Worm (Caenorhabditis elegans): ENCODE measurements around the gene ckb-4.

ckb-4 gene

ce11 chrV:2109295-2109694 is at the start of gene ckb-4:
TSS of gene ckb-4 (minus strand) at chrV:2109434.
- peak; percentile 22 for TF ChIP-seq nhr-80 (tag; optimal IDR thresholded peaks at IDR 0.05)
- no peak for TF ChIP-seq mes-4 (tag; optimal IDR thresholded peaks at IDR 0.05)

ce11 chrV:2156830-2157229 is 47.6 kb upstream of the ckb-4 start, which contains the start of gene srbc-22:
TSS of gene srbc-22 (plus strand) at chrV:2157130.
- TF ChIP-seq ceh-79 (tag; optimal IDR thresholded peaks at IDR 0.05) (no peak), mes-4 (tag; optimal IDR thresholded peaks at IDR 0.05) (no peak), lin-35 (GFP tag; optimal IDR thresholded peaks at IDR 0.05) (no peak), madf-6 (GFP tag; IDR thresholded peaks at IDR 0.05) (no peak), efl-1 (GFP tag; optimal IDR thresholded peaks at IDR 0.05) (no peak), F57C9.4 (tag; optimal IDR thresholded peaks at IDR 0.05) (no peak), ztf-3 (GFP tag; optimal IDR thresholded peaks at IDR 0.05) (no peak)

ce11 chrV:2155232-2155631 is 46.0 kb upstream of the ckb-4 start, which contains the start of gene srbc-21:
TSS of gene srbc-21 (plus strand) at chrV:2155532.
- TF ChIP-seq repo-1 (tag; optimal IDR thresholded peaks at IDR 0.05) (no peak), somi-1 (GFP tag; optimal IDR thresholded peaks at IDR 0.05) (no peak), D2030.7 (GFP tag; IDR thresholded peaks at IDR 0.05) (no peak), bed-1 (GFP tag; IDR thresholded peaks at IDR 0.05) (no peak), madf-8 (GFP tag; conservative IDR thresholded peaks at IDR 0.05) (no peak), nhr-90 (tag; optimal IDR thresholded peaks at IDR 0.05) (no peak), Y95B8A.8 (GFP tag; IDR thresholded peaks at IDR 0.05) (no peak)

ce11 chrV:2153274-2153673 is 44.0 kb upstream of the ckb-4 start, which contains the start of gene srbc-23:
TSS of gene srbc-23 (plus strand) at chrV:2153574.
- TF ChIP-seq rpc-1 (optimal IDR thresholded peaks at IDR 0.05) (no peak), rpc-1 (tag; optimal IDR thresholded peaks at IDR 0.05) (no peak), nfyb-1 (GFP tag; IDR thresholded peaks at IDR 0.05) (no peak), madf-10 (tag; optimal IDR thresholded peaks at IDR 0.05) (no peak), madf-6 (GFP tag; IDR thresholded peaks at IDR 0.05) (no peak), him-1 (tag; optimal IDR thresholded peaks at IDR 0.05) (no peak), egl-18 (GFP tag; IDR thresholded peaks at IDR 0.05) (no peak), madf-8 (GFP tag; conservative IDR thresholded peaks at IDR 0.05) (no peak), aptf-3 (GFP tag; IDR thresholded peaks at IDR 0.05) (no peak), ceh-27 (GFP tag; optimal IDR thresholded peaks at IDR 0.05) (no peak), snpc-3.4 (tag; optimal IDR thresholded peaks at IDR 0.05) (no peak), B0035.1 (tag; optimal IDR thresholded peaks at IDR 0.05) (no peak), lag-1 (GFP tag; IDR thresholded peaks at IDR 0.05) (no peak), mxl-1 (tag; optimal IDR thresholded peaks at IDR 0.05) (no peak), hmg-20 (GFP tag; IDR thresholded peaks at IDR 0.05) (no peak), lsy-27 (tag; optimal IDR thresholded peaks at IDR 0.05; ENCODE audit: borderline replicate concordance, insufficient read depth) (no peak), ztf-26 (tag; optimal IDR thresholded peaks at IDR 0.05) (no peak), let-607 (tag; optimal IDR thresholded peaks at IDR 0.05) (no peak), tlf-1 (GFP tag; optimal IDR thresholded peaks at IDR 0.05) (no peak)

ce11 chrV:2151458-2151857 is 42.2 kb upstream of the ckb-4 start, which contains the start of gene srbc-24:
TSS of gene srbc-24 (plus strand) at chrV:2151758.
- TF ChIP-seq F57A8.1 (GFP tag; optimal IDR thresholded peaks at IDR 0.05) (no peak), F23B12.7 (tag; optimal IDR thresholded peaks at IDR 0.05; ENCODE audit: insufficient read depth) (no peak), nhr-120 (GFP tag; IDR thresholded peaks at IDR 0.05) (no peak), F22D6.2 (tag; optimal IDR thresholded peaks at IDR 0.05) (no peak)

All from whole organism, young adult.